Worm (Caenorhabditis elegans) whole organism, midembryonic: Measurements from ENCODE around the gene T02D1.9.

ENCODE experiments used
- cog-1 ChIP-seq: sonication (generic microtip); optimal IDR thresholded peaks from 2 replicates; lab custom pipeline; 2016; ENCODE audit warnings: missing genetic modification characterization, missing compliant biosample characterization
- klf-2 ChIP-seq: fragments of 200-800 bp; sonication (Bioruptor generic); conservative IDR thresholded peaks from 2 replicates; pipeline ENCODE4 v1.3.6; 2022; ENCODE audit warnings: missing genetic modification reagents, missing genetic modification characterization, missing compliant biosample characterization
- ref-1 ChIP-seq: fragments of 200-800 bp; sonication (Bioruptor generic); conservative IDR thresholded peaks from 2 replicates; pipeline ENCODE4 v1.3.6; 2022; ENCODE audit warnings: missing genetic modification reagents, missing genetic modification characterization, missing compliant biosample characterization
- tab-1 ChIP-seq: fragments of 200-800 bp; sonication (Bioruptor generic); IDR thresholded peaks from 2 replicates; pipeline ENCODE4 v1.3.6; 2022; ENCODE audit warnings: missing genetic modification characterization, missing compliant biosample characterization
- ztf-23 ChIP-seq: fragments of 200-800 bp; sonication (Bioruptor generic); IDR thresholded peaks from 2 replicates; pipeline ENCODE4 v1.3.6; 2022; ENCODE audit warnings: missing genetic modification reagents, missing genetic modification characterization, missing compliant biosample characterization
- ztf-29 ChIP-seq: fragments of 200-800 bp; sonication (Bioruptor generic); IDR thresholded peaks from 2 replicates; pipeline ENCODE4 v1.3.6; 2022; ENCODE audit warnings: missing genetic modification reagents, missing genetic modification characterization, missing compliant biosample characterization

- TF ChIP-seq ztf-29 (GFP tag; lab: Robert Waterston, UW) (no peak), cog-1 (tag; lab: Kevin White, UChicago) (no peak), ref-1 (GFP tag; lab: Robert Waterston, UW) (no peak), tab-1 (GFP tag; lab: Robert Waterston, UW) (no peak), ztf-23 (GFP tag; lab: Robert Waterston, UW) (no peak), klf-2 (no peak)
Observed at ce11 chrIV:17387442-17387967, 19.9 kb downstream of the T02D1.9 start, which contains the start of gene T02D1.8.
